Worm (Caenorhabditis elegans): ENCODE measurements around the gene F48E3.9.

ce11 chrX:7442477-7442876 lies 38.4 kb upstream of the F48E3.9 start, which contains the start of gene acl-12:
- TF ChIP-seq nhr-6 (tag; optimal IDR thresholded peaks at IDR 0.05) (no peak), nhr-111 (GFP tag; optimal IDR thresholded peaks at IDR 0.05) (no peak), hlh-11 (tag; optimal IDR thresholded peaks at IDR 0.05) (no peak), nhr-76 (tag; optimal IDR thresholded peaks at IDR 0.05) (no peak), F49E8.2 (tag; optimal IDR thresholded peaks at IDR 0.05; ENCODE audit: borderline replicate concordance) (no peak), dve-1 (tag; optimal IDR thresholded peaks at IDR 0.05; ENCODE audit: insufficient read depth) (no peak), D1046.2 (GFP tag; IDR thresholded peaks at IDR 0.05) (no peak), mes-2 (tag; optimal IDR thresholded peaks at IDR 0.05; ENCODE audit: poor library complexity, severe bottlenecking) (no peak), fkh-10 (GFP tag; optimal IDR thresholded peaks at IDR 0.05) (no peak), nhr-28 (tag; optimal IDR thresholded peaks at IDR 0.05) (no peak), dpl-1 (GFP tag; optimal IDR thresholded peaks at IDR 0.05) (no peak), unc-62 (GFP tag; optimal IDR thresholded peaks at IDR 0.05 in 1 of 2) (no peak), unc-62 (tag; optimal IDR thresholded peaks at IDR 0.05) (no peak), nhr-77 (tag; optimal IDR thresholded peaks at IDR 0.05) (no peak), lin-39 (tag; optimal IDR thresholded peaks at IDR 0.05) (no peak)

Measured in whole organism, L4 larva.